Worm (Caenorhabditis elegans): ENCODE measurements around the gene str-106.

str-106 gene

ce11 chrV:16213323-16213722, 32.9 kb downstream of the str-106 start (continued):
- peak; percentile 58; the same call in 1 of the 2 replicates for TF ChIP-seq C06A6.2 (GFP tag; conservative IDR thresholded peaks at IDR 0.05)
- TF ChIP-seq ama-1 (optimal IDR thresholded peaks at IDR 0.05), result no peak
- no peak for TF ChIP-seq ama-1 (GFP tag; optimal IDR thresholded peaks at IDR 0.05)
- TF ChIP-seq hsf-1 (GFP tag; IDR thresholded peaks at IDR 0.05), result no peak
- TF ChIP-seq ceh-40 (GFP tag; IDR thresholded peaks at IDR 0.05), result no peak

- TF ChIP-seq ZK185.1 (tag; optimal IDR thresholded peaks at IDR 0.05; ENCODE audit: poor library complexity, severe bottlenecking), result no peak
- no peak for TF ChIP-seq hrde-1 (tag; optimal IDR thresholded peaks at IDR 0.05; ENCODE audit: borderline replicate concordance)
- TF ChIP-seq F52B5.7 (tag; optimal IDR thresholded peaks at IDR 0.05), result no peak
These were observed 34.1 kb downstream of the str-106 start, which contains the start of gene F11A5.9 for ce11 chrV:16214505-16214904. Gene F11A5.9, plus strand, starts transcription at chrV:16214890.

- TF ChIP-seq hrde-1 (tag; optimal IDR thresholded peaks at IDR 0.05; ENCODE audit: borderline replicate concordance), result no peak
- no peak for TF ChIP-seq ceh-40 (GFP tag; IDR thresholded peaks at IDR 0.05)
- no peak for TF ChIP-seq Y53F4B.3 (GFP tag; IDR thresholded peaks at IDR 0.05)
- no peak for TF ChIP-seq ztf-6 (GFP tag; IDR thresholded peaks at IDR 0.05)
- TF ChIP-seq tlf-1 (GFP tag; optimal IDR thresholded peaks at IDR 0.05), result no peak
- no peak for TF ChIP-seq aptf-3 (GFP tag; IDR thresholded peaks at IDR 0.05)
- no peak for TF ChIP-seq lin-40 (tag; optimal IDR thresholded peaks at IDR 0.05)
- no peak for TF ChIP-seq Y56A3A.18 (GFP tag; IDR thresholded peaks at IDR 0.05)
- TF ChIP-seq F52B5.7 (tag; optimal IDR thresholded peaks at IDR 0.05), result no peak
- no peak for TF ChIP-seq ccch-3 (GFP tag; optimal IDR thresholded peaks at IDR 0.05)
- TF ChIP-seq Y67H2A.10 (GFP tag; conservative IDR thresholded peaks at IDR 0.05), result no peak
- no peak for TF ChIP-seq snpc-1.1 (tag; optimal IDR thresholded peaks at IDR 0.05; ENCODE audit: insufficient read depth)
- no peak for TF ChIP-seq egl-18 (GFP tag; IDR thresholded peaks at IDR 0.05)
- no peak for TF ChIP-seq sptf-2 (GFP tag; optimal IDR thresholded peaks at IDR 0.05)
- TF ChIP-seq madf-6 (GFP tag; IDR thresholded peaks at IDR 0.05), result no peak
These were observed 38.1 kb downstream of the str-106 start, which contains the start of gene F11A5.15 for ce11 chrV:16218522-16218921. Gene F11A5.15, minus strand, starts transcription at chrV:16218622.

- TF ChIP-seq bed-1 (GFP tag; IDR thresholded peaks at IDR 0.05), result no peak
- no peak for TF ChIP-seq snpc-4 (GFP tag; optimal IDR thresholded peaks at IDR 0.05)
- TF ChIP-seq snpc-4 (tag; optimal IDR thresholded peaks at IDR 0.05), result peak in 1 of 4 experiments; percentile 21
- TF ChIP-seq hsf-1 (GFP tag; IDR thresholded peaks at IDR 0.05), result no peak
- no peak for TF ChIP-seq ztf-28 (GFP tag; IDR thresholded peaks at IDR 0.05)
- peak; percentile 74 for TF ChIP-seq tbp1 (GFP tag; optimal IDR thresholded peaks at IDR 0.05)
- 0 out of 2 replicates have a peak, but pooled peaks have one; percentile 27 for TF ChIP-seq attf-6 (GFP tag; IDR thresholded peaks at IDR 0.05)
- TF ChIP-seq gei-17 (GFP tag; optimal IDR thresholded peaks at IDR 0.05), result no peak
- peak; percentile 29 for TF ChIP-seq rpc-1 (optimal IDR thresholded peaks at IDR 0.05)
- TF ChIP-seq rpc-1 (tag; optimal IDR thresholded peaks at IDR 0.05), result peak; percentile 74
- TF ChIP-seq F39B2.1 (GFP tag; IDR thresholded peaks at IDR 0.05), result no peak
- peak; percentile 42 for TF ChIP-seq B0261.1 (tag; optimal IDR thresholded peaks at IDR 0.05)
- TF ChIP-seq F37B4.10 (GFP tag; IDR thresholded peaks at IDR 0.05), result no peak
These were observed 38.7 kb downstream of the str-106 start, which contains the start of gene glc-1 for ce11 chrV:16218972-16219757. Gene glc-1, plus strand, starts transcription at chrV:16219634.

ce11 chrV:16220020-16220419, 39.6 kb downstream of the str-106 start:
- TF ChIP-seq ceh-100 (GFP tag; IDR thresholded peaks at IDR 0.05) (no peak), Y67H2A.10 (GFP tag; conservative IDR thresholded peaks at IDR 0.05) (no peak), D2030.7 (GFP tag; IDR thresholded peaks at IDR 0.05) (no peak), nfya-1 (tag; optimal IDR thresholded peaks at IDR 0.05; ENCODE audit: borderline replicate concordance, insufficient read depth) (no peak), Y53G8AR.9 (GFP tag; conservative IDR thresholded peaks at IDR 0.05) (no peak), repo-1 (tag; optimal IDR thresholded peaks at IDR 0.05) (no peak), nhr-90 (tag; optimal IDR thresholded peaks at IDR 0.05) (no peak), efl-1 (GFP tag; optimal IDR thresholded peaks at IDR 0.05) (no peak), pha-4 (tag; optimal IDR thresholded peaks at IDR 0.05) (no peak), dpl-1 (GFP tag; optimal IDR thresholded peaks at IDR 0.05) (no peak), ztf-3 (GFP tag; optimal IDR thresholded peaks at IDR 0.05) (no peak), pbrm-1 (GFP tag; IDR thresholded peaks at IDR 0.05) (no peak), madf-6 (GFP tag; IDR thresholded peaks at IDR 0.05) (no peak)
